Fruit fly (Drosophila melanogaster): Measurements from ENCODE around the gene smp-30.

dm6 chr3R:14731061-14731780 lies 19.8 kb downstream of the smp-30 start, which contains the start of gene CG7530:
- TF ChIP-seq h (optimal IDR thresholded peaks at IDR 0.05) = no peak
- TF ChIP-seq Myc (optimal IDR thresholded peaks at IDR 0.05) = no peak
- TF ChIP-seq Sin3A (optimal IDR thresholded peaks at IDR 0.05) = no peak
- no peak for TF ChIP-seq ttk (optimal IDR thresholded peaks at IDR 0.05)
